Fruit fly (Drosophila melanogaster) S2 (cell line): ENCODE results near the gene CG14506.

Experiments
- CG8478 ChIP-seq: fragments of >200 bp; optimal IDR thresholded peaks from 2 replicates; lab custom pipeline; 2018
- CTCF ChIP-seq, 2 experiments: fragments of >200 bp; optimal IDR thresholded peaks; 2 replicates each; lab custom pipeline; 2018

The CG14506 gene

DNA sequence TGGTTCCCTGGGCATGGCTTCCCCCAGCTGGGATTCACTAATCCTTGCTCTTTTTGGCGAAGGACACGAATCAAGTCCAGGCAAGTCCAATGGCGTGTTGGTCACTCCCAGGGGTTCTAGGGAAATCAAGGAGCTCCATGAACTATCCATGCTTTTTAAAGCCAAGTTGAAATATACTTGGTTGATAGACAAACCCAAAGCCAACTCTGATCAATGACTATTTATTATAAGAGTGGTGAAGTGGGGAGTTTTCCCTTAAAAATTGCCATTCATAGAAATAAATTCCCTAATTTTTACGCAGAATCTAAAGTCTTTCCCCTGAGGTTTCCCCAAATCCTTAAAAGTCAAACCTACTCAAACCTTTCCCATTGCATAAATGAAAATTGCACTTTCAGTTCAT is at the start of gene CG14506:
Gene CG14506, minus strand, starts transcription at position 101 of the 400 bp plus-strand sequence.
- no peak for TF ChIP-seq CG8478 (lab: Kevin White, UChicago)
- TF ChIP-seq CTCF (optimal IDR thresholded peaks at IDR 0.05; lab: Kevin White, UChicago) = no peak

DNA sequence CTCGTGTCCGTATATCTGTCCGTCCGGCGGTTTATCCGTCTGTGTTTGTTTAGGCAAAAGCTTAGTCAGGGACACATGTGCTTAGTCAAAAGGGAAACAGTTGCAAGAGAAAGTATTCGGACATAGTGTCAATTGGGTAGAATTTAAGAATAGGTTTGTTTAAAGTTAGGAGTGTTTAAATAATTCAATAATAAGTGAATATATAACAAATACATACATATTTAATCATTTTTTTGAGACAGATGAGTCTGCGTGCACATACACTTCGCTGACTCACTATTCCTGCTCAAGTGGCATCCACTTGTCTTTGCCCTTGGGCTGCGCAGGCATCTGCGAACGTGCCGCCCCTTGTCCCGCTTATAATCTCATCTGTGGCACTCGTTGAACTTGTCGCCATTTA is 31.6 kb upstream of the CG14506 start:
- TF ChIP-seq CG8478 (lab: Kevin White, UChicago) = no peak
- TF ChIP-seq CTCF (optimal IDR thresholded peaks at IDR 0.05; lab: Kevin White, UChicago) = no peak

DNA sequence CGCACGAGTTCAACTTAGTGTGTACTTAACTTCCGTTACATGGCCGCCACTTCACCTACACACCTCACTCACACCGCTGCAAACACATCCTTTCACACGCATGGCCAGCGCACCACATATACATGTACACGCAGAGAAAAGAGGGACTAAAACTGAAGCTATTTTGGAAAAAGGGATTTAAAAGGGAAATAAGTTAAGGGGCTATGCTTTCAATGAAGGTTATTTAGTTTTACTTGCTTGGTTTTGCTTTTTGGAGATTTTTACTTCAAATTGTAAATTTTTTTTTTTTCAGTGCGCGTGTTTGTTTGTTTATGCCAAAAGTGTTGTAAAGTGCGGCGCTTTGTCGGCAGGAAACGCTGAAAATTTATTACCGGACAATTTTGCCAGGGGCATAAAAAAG is 25.7 kb upstream of the CG14506 start:
- TF ChIP-seq CTCF (optimal IDR thresholded peaks at IDR 0.05; lab: Kevin White, UChicago) = no peak
- TF ChIP-seq CG8478 (lab: Kevin White, UChicago) = no peak

DNA sequence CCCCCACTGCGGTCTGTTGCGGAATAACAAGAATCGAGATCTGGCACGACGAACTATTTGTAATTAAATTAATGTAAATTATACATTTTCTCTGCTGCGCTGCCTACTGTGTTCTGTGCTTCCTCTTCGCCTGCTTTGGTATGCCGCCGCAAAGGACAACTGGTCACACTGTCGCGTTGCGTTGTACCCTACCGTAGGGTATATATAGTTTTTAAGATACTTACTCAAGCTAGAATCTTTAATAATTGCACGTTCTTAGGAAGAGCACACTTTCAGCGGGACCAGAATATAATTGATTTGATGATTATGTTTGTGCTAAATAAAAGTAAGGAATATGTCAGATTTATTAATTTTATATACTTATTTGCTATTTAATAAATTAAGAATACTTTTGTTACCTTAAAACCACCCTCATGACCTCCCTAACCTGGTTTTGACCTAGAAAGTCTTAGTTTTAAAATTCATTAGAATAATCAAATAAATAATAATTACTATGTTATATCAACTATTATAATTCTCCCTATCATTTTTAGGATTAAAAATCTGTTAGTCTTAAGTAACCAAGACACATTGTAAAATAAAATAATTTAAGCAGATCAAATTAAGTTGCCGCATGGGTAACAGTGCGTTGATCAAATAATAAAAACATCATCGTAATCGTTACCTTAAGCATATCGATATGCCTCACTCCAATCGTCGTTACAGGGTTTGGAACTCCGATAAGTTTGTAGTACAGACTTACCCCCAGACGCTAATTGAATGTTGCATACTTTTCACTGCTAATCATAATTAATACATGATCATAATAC is 22.7 kb upstream of the CG14506 start, which contains the start of gene Cnx99A:
Gene Cnx99A, minus strand, starts transcription at position 164 of the 809 bp plus-strand sequence.
- TF ChIP-seq CTCF (optimal IDR thresholded peaks at IDR 0.05; lab: Kevin White, UChicago) = peak in 1 of 2 experiments; percentile 41

DNA sequence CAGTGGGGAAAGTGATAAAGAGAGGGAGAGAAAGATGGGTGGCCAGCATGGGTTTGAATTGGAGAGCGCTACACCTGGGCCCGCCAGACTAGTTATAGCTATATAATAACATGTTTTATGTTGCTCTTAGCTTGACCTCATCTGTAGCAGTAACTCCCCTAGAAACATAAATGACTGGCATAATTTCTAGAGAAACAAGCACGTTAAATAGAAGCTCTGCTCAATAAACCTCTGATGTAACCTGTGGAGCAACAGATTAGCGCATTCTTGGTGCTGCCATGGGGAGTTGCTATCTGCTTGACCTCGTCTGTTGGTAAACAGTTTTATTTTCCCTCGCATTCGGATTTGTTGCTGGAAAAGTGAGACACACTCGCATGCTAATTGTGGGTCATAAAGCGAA is 21.7 kb upstream of the CG14506 start:
- TF ChIP-seq CG8478 (lab: Kevin White, UChicago) (no peak), CTCF (optimal IDR thresholded peaks at IDR 0.05; lab: Kevin White, UChicago) (no peak)

DNA sequence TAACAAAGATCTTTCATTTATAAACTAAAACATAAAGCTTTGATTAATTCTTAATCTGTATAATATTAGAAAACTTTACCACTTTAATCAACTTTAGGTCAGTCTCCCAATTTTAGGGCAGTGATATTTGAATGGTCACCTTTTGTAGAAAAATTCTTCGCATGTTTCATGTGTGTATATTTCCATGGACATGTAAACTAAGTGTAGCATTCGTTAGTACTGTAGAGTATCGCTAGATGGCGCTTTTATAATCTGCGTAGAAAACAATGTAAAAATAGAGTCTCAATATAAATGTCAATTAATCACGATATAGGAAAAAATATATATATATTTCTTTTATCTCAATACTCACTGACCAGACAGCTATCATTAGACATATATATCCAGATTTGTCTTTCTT is 16.1 kb upstream of the CG14506 start:
- TF ChIP-seq CG8478 (lab: Kevin White, UChicago) (no peak), CTCF (optimal IDR thresholded peaks at IDR 0.05; lab: Kevin White, UChicago) (peak; percentile 77 to 91)

DNA sequence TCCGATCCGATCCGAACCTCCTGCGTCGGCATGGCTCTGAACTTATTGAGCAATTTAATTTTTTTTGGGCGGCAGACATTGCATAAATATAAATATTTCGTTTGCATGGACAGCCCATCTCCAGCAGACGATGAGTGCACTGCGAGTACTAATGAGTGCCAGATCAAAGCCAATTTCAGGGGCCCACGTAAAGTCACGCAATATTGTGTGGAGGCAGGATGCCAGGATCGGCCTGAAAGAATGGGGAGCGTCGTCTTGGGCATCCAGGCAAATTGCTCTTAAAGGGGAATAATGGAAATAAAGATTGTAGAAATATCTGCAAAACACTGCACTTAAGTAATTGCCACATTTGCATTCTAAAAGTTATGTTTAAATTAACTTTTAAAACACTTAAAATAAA is 14.2 kb upstream of the CG14506 start:
- TF ChIP-seq CG8478 (lab: Kevin White, UChicago) (no peak), CTCF (optimal IDR thresholded peaks at IDR 0.05; lab: Kevin White, UChicago) (no peak)

DNA sequence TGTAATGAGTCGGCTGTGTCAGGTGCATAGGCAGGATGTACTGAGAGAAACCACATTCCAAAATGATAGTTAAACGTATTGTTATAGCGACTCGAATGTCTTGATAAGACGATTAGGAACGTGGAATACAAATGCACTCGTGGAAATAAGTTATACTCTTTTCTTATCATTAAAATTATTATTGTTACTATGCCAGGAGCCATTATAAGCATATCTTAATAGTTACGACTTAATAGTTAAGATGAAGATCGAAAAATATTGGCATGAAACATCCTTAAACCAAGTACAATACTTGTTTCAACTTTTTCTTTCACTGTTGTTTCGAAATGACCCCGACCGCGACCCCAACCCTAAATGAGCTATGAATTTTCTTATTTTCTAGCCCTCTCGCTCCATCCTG is 12.9 kb upstream of the CG14506 start:
- TF ChIP-seq CG8478 (lab: Kevin White, UChicago) = no peak
- TF ChIP-seq CTCF (optimal IDR thresholded peaks at IDR 0.05; lab: Kevin White, UChicago) = no peak

DNA sequence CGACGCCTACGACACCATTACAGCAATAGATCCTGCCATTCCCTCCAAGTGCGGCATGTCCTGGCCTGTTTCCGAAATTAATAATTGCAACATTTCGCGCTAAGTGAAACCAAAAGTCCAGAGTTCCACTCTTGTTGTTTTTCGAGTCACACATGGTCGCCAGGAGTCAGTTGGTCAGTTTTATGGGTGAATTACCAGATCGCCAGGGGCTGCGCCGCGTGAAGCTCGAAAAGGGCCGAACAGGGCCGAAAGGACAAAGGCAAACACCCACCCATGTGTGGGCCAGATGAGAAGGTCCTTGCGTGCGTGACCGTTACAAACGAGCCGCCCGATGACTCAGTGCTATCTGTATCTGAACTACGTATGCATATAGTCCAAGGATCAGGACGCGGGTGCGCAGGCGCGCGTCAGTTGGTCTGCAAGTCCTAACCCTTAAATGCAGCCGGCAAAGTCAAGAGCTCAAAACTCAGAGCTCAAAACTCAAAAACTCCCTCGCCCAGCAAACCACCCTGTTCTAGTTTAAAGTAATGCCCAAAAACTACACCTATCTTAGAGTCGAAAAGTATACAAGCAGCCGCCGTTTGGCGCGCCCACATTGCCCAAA is 11.9 kb upstream of the CG14506 start:
- TF ChIP-seq CG8478 (lab: Kevin White, UChicago) (no peak), CTCF (optimal IDR thresholded peaks at IDR 0.05; lab: Kevin White, UChicago) (no peak)

DNA sequence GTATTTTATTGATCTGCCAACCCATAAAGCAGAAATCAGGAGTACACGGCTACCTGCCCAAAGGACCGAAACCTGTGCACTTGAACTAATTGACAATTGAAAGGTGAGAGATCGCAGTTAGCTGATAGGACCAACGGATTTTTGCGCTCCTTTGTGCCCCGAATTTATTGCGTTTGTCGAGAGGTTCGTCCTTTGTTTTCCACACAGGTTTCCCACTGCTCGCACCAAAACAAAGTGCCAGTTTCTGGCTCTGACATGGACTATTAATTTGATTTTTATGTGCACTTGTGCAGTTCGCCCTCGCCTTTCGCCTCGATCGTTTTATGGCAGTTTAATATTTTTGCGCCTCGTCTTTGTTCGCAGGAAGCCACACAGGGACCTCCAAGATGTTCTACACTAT is 10.7 kb upstream of the CG14506 start:
- TF ChIP-seq CG8478 (lab: Kevin White, UChicago) (no peak), CTCF (optimal IDR thresholded peaks at IDR 0.05; lab: Kevin White, UChicago) (no peak)

DNA sequence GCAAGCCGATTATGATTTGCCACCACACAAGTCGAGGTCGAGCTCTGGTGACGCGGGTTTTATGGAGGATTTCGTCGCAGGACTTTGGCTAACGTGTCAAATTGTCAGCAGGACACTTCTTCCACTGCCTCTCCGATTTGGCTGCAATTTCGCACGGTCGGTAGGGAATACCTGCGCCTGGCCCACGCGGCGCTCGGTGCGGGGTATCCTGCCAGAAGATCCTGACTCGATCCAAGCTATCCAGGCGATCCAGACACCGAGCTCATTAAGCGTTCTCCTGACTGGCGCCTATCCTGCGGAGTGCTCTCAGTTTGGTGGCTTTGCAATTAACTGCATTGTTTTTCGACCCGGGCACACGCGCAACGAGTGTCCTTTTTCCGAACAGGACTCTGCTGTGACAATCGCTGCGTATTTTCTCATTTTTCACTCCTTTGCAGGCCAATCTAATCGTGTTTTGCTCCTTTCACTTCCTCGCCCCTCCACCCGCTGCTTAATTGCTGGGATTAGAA is 10.0 kb upstream of the CG14506 start:
- TF ChIP-seq CG8478 (lab: Kevin White, UChicago) (no peak), CTCF (optimal IDR thresholded peaks at IDR 0.05; lab: Kevin White, UChicago) (no peak)

DNA sequence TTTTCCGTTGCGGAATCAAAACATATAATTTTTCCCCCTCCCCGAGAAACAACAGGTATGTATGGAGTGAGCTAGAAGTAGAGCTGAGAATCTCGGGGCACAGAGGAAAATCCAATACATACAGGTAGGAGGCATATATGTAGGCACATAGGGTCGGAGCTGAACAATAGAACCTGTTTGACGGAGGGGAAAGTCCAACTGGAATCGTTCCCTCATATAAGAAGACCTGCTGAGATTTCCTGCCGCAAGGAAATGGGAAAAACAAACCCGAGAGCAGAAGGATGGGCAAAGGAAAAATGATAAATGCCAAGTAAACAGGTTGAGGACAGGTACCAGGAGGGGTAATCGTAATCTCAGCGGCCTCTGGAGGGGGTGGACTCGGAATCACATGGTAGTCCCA is 7.1 kb upstream of the CG14506 start:
- TF ChIP-seq CTCF (optimal IDR thresholded peaks at IDR 0.05; lab: Kevin White, UChicago) (no peak), CG8478 (lab: Kevin White, UChicago) (no peak)

DNA sequence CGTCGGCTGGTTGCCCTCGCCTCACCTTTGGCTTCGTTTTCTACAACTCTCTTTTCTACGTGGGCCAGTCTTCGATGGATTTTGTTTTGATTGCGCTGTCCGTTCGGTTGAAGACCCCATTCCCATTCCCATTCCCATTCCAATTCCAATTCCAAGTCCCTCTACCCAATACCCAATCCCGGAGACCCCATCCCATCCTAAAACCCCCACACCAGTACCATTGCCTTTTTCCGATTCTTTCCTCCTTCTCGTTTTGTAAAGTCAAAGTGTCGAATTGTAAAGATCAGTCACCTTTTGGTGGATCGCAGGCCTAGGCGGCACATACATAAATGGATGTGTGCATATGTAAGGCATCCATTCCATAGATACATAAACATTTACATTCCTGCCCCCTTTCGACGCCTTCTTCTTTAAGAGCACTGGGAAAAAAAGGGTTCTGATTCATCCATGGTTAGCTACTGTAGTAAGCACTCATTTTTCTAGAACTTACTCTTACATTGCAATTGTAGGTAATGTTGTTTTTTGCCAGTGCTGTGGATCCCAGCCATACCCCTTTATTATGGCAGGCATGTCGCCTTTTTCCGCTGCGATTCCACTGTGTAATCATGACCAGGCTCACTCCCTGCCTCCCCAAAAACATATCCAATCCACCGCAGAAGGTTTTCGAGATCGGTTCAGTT is 2.9 kb upstream of the CG14506 start:
- no peak for TF ChIP-seq CTCF (optimal IDR thresholded peaks at IDR 0.05; lab: Kevin White, UChicago)
- TF ChIP-seq CG8478 (lab: Kevin White, UChicago) = no peak

DNA sequence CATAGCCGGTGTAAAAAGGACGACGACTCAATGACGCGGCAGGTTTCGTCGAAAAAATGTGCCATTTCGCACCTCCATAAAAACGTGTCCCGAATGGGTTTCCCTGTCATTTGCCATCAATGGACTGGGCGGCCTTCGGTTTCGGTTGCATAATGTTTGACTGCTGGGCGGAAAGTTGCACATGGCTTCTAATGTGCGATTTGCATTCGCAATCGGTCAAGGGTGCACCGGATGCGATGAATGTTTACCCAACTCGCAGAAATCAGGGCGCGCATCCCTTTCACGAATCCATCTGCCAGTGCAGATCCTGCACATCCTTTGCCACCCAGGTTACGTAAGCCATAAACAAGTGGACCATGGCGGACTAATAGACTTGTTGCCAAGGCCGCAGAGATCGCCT is 835 bp upstream of the CG14506 start:
- no peak for TF ChIP-seq CG8478 (lab: Kevin White, UChicago)
- no peak for TF ChIP-seq CTCF (optimal IDR thresholded peaks at IDR 0.05; lab: Kevin White, UChicago)

DNA sequence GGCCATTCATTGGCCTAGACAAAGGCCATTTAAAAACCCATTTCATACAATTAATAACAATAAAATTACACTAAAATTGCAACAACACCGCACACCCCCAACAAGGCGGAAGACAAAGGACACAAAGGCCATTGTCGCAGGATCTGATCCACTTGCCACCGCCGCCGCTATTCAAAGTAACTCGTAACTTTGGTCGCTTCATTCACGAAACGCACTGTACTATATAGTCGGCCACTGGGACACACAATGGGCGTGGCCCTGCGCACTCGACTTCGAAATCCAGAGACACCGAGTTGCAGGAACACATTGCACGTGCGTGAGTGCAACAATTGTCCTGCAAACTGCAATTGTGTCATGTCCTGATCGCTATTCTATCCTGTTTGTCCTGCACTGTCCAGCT is 3.5 kb downstream of the CG14506 start:
- TF ChIP-seq CTCF (optimal IDR thresholded peaks at IDR 0.05; lab: Kevin White, UChicago) = no peak
- no peak for TF ChIP-seq CG8478 (lab: Kevin White, UChicago)
